Fruit fly (Drosophila melanogaster) whole organism, embryonic: Measurements from ENCODE around the gene CG31064.

ENCODE experiments used
- Adf1 ChIP-seq: fragments of 200-800 bp; sonication (Bioruptor generic); IDR thresholded peaks from 2 replicates; pipeline ENCODE4 v1.3.6; 2022; ENCODE audit warnings: missing biosample characterization, missing genetic modification characterization
- CG10274 ChIP-seq: fragments of 200-800 bp; sonication (Bioruptor generic); optimal IDR thresholded peaks from 3 replicates; lab custom pipeline; 2017; ENCODE audit warnings: missing biosample characterization, mild to moderate bottlenecking, missing genetic modification characterization
- CG12155 ChIP-seq: fragments of 200-800 bp; sonication (Bioruptor generic); optimal IDR thresholded peaks from 3 replicates; lab custom pipeline; 2016; ENCODE audit warnings: missing biosample characterization, missing genetic modification characterization
- CG12659 ChIP-seq: fragments of 200-800 bp; sonication (Bioruptor generic); optimal IDR thresholded peaks from 3 replicates; lab custom pipeline; 2017; ENCODE audit warnings: mild to moderate bottlenecking, missing biosample characterization, missing genetic modification reagents, missing genetic modification characterization
- CG13287 ChIP-seq: fragments of 200-800 bp; sonication (Bioruptor generic); IDR thresholded peaks from 2 replicates; pipeline ENCODE4 v1.3.6; 2022; ENCODE audit warnings: missing biosample characterization, missing genetic modification characterization; ENCODE audit not compliant: partially characterized antibody
- CG2199 ChIP-seq: fragments of 200-800 bp; sonication (Bioruptor generic); IDR thresholded peaks from 3 replicates; pipeline ENCODE4 v1.3.6; 2022; ENCODE audit warnings: missing biosample characterization, missing genetic modification characterization
- CG2678 ChIP-seq: fragments of 200-800 bp; sonication (Bioruptor generic); optimal IDR thresholded peaks from 3 replicates; lab custom pipeline; 2019; ENCODE audit warnings: missing biosample characterization, mild to moderate bottlenecking, missing genetic modification characterization, moderate library complexity
- CG30403 ChIP-seq: fragments of 200-800 bp; sonication (Bioruptor generic); optimal IDR thresholded peaks from 3 replicates; lab custom pipeline; 2016; ENCODE audit warnings: missing biosample characterization, missing genetic modification characterization
- CG3065 ChIP-seq: fragments of 200-800 bp; sonication (Bioruptor generic); optimal IDR thresholded peaks from 2 replicates; lab custom pipeline; 2016; ENCODE audit warnings: missing biosample characterization, missing genetic modification characterization
- CG4328 ChIP-seq: fragments of 200-800 bp; sonication (Bioruptor generic); optimal IDR thresholded peaks from 3 replicates; lab custom pipeline; 2017; ENCODE audit warnings: missing biosample characterization, missing genetic modification reagents, missing genetic modification characterization
- CG4424 ChIP-seq: fragments of 200-800 bp; sonication (Bioruptor generic); optimal IDR thresholded peaks from 3 replicates; lab custom pipeline; 2016; ENCODE audit warnings: missing biosample characterization, missing genetic modification characterization
- CG4820 ChIP-seq: fragments of 200-800 bp; sonication (Bioruptor generic); optimal IDR thresholded peaks from 3 replicates; lab custom pipeline; 2016; ENCODE audit warnings: missing biosample characterization, missing genetic modification characterization
- CG5953 ChIP-seq: fragments of 200-800 bp; sonication (Bioruptor generic); IDR thresholded peaks from 2 replicates; pipeline ENCODE4 v1.3.6; 2022; ENCODE audit warnings: missing biosample characterization, missing genetic modification characterization
- CG6175 ChIP-seq: fragments of 200-800 bp; sonication (Bioruptor generic); IDR thresholded peaks from 3 replicates; pipeline ENCODE4 v1.3.6; 2022; ENCODE audit warnings: missing biosample characterization, missing genetic modification characterization
- CG7271 ChIP-seq: fragments of 200-800 bp; sonication (Bioruptor generic); optimal IDR thresholded peaks from 2 replicates; lab custom pipeline; 2018; ENCODE audit warnings: missing biosample characterization, mild to moderate bottlenecking, missing genetic modification characterization, moderate library complexity
- CG7357 ChIP-seq: fragments of 200-800 bp; sonication (Bioruptor generic); IDR thresholded peaks from 3 replicates; pipeline ENCODE4 v1.3.6; 2022; ENCODE audit warnings: missing biosample characterization, missing genetic modification characterization
- CG7963 ChIP-seq: fragments of 200-800 bp; sonication (Bioruptor generic); IDR thresholded peaks from 3 replicates; pipeline ENCODE4 v1.3.6; 2022; ENCODE audit warnings: missing biosample characterization, missing genetic modification characterization; ENCODE audit not compliant: partially characterized antibody
- CG8290 ChIP-seq, 3 experiments: fragments of 200-800 bp; sonication (Bioruptor generic); optimal IDR thresholded peaks; 2 replicates each; lab custom pipeline; 2016 to 2019; ENCODE audit warnings: missing biosample characterization in 3 of 3, missing genetic modification characterization in 3 of 3, mild to moderate bottlenecking in 2 of 3, moderate library complexity in 1 of 3
- CG8944 ChIP-seq: fragments of 200-800 bp; sonication (Bioruptor generic); optimal IDR thresholded peaks from 3 replicates; lab custom pipeline; 2016; ENCODE audit warnings: missing biosample characterization, missing genetic modification characterization
- CG9932 ChIP-seq: fragments of 200-800 bp; sonication (Bioruptor generic); IDR thresholded peaks from 2 replicates; pipeline ENCODE4 v1.3.6; 2022; ENCODE audit warnings: missing biosample characterization, missing genetic modification characterization
- D ChIP-seq, 2 experiments: fragments of 200-800 bp in 1 of 2; fragments of >200 bp in 1 of 2; sonication (Bioruptor generic) in 1 of 2; optimal IDR thresholded peaks; 2 replicates in 1 of 2; 3 replicates in 1 of 2; lab custom pipeline; 2017; ENCODE audit warnings: mild to moderate bottlenecking in 1 of 2, missing biosample characterization in 1 of 2, missing genetic modification characterization in 1 of 2, missing genetic modification reagents in 1 of 2
- D19B ChIP-seq: fragments of 200-800 bp; sonication (Bioruptor generic); optimal IDR thresholded peaks from 2 replicates; lab custom pipeline; 2017; ENCODE audit warnings: missing biosample characterization, mild to moderate bottlenecking, missing genetic modification characterization
- Hmr ChIP-seq: fragments of 200-800 bp; sonication (Bioruptor generic); optimal IDR thresholded peaks from 3 replicates; lab custom pipeline; 2017; ENCODE audit warnings: mild to moderate bottlenecking, missing biosample characterization, missing genetic modification reagents, missing genetic modification characterization
- Hr39 ChIP-seq: fragments of >200 bp; optimal IDR thresholded peaks from 2 replicates; lab custom pipeline; 2017
- Myb ChIP-seq: fragments of 200-800 bp; sonication (Bioruptor generic); optimal IDR thresholded peaks from 2 replicates; lab custom pipeline; 2016; ENCODE audit warnings: missing biosample characterization, missing genetic modification characterization
- Nf-YB ChIP-seq: fragments of 200-800 bp; sonication (Bioruptor generic); optimal IDR thresholded peaks from 3 replicates; lab custom pipeline; 2019; ENCODE audit warnings: missing biosample characterization, mild to moderate bottlenecking, missing genetic modification characterization, moderate library complexity
- PHDP ChIP-seq: fragments of 200-800 bp; sonication (Bioruptor generic); optimal IDR thresholded peaks from 3 replicates; lab custom pipeline; 2018; ENCODE audit warnings: missing biosample characterization, mild to moderate bottlenecking, missing genetic modification characterization, moderate library complexity
- Poxn ChIP-seq: fragments of 200-800 bp; sonication (Bioruptor generic); IDR thresholded peaks from 2 replicates; pipeline ENCODE4 v1.3.6; 2022; ENCODE audit warnings: missing biosample characterization, missing genetic modification characterization
- Vsx1 ChIP-seq: fragments of 200-800 bp; sonication (Bioruptor generic); optimal IDR thresholded peaks from 2 replicates; lab custom pipeline; 2017; ENCODE audit warnings: missing biosample characterization, mild to moderate bottlenecking, missing genetic modification characterization, missing genetic modification reagents
- bowl ChIP-seq: fragments of 200-800 bp; sonication (Bioruptor generic); IDR thresholded peaks from 2 replicates; pipeline ENCODE4 v1.3.6; 2022; ENCODE audit warnings: missing biosample characterization, missing genetic modification characterization
- btn ChIP-seq: fragments of 200-800 bp; sonication (Bioruptor generic); optimal IDR thresholded peaks from 2 replicates; lab custom pipeline; 2016; ENCODE audit warnings: missing biosample characterization, missing genetic modification characterization
- ci ChIP-seq: fragments of 200-800 bp; sonication (Bioruptor generic); IDR thresholded peaks from 3 replicates; pipeline ENCODE4 v1.3.6; 2022; ENCODE audit warnings: missing biosample characterization, missing genetic modification characterization
- croc ChIP-seq: fragments of 200-800 bp; sonication (Bioruptor generic); conservative IDR thresholded peaks from 3 replicates; pipeline ENCODE4 v1.3.6; 2022; ENCODE audit warnings: missing biosample characterization, missing genetic modification characterization
- crol ChIP-seq: fragments of 200-800 bp; sonication (Bioruptor generic); IDR thresholded peaks from 2 replicates; pipeline ENCODE4 v1.3.6; 2022; ENCODE audit warnings: missing biosample characterization, missing genetic modification characterization
- ems ChIP-seq: fragments of 200-800 bp; sonication (Bioruptor generic); optimal IDR thresholded peaks from 3 replicates; lab custom pipeline; 2016; ENCODE audit warnings: missing biosample characterization, missing genetic modification characterization
- gfzf ChIP-seq: fragments of 200-800 bp; sonication (Bioruptor generic); optimal IDR thresholded peaks from 2 replicates; lab custom pipeline; 2016; ENCODE audit warnings: missing biosample characterization, mild to moderate bottlenecking, missing genetic modification characterization, moderate library complexity
- hkb ChIP-seq, 2 experiments: fragments of 200-800 bp in 1 of 2; fragments of >200 bp in 1 of 2; sonication (Bioruptor generic) in 1 of 2; IDR thresholded peaks in 1 of 2; optimal IDR thresholded peaks in 1 of 2; 2 replicates each; pipeline versions ENCODE4 v1.3.6 to Lab custom; 2017 to 2022; ENCODE audit warnings: missing biosample characterization in 1 of 2, missing genetic modification characterization in 1 of 2
- lab ChIP-seq: fragments of 200-800 bp; sonication (Bioruptor generic); optimal IDR thresholded peaks from 3 replicates; lab custom pipeline; 2017; ENCODE audit warnings: missing biosample characterization, missing genetic modification characterization, mild to moderate bottlenecking, moderate library complexity, missing genetic modification reagents
- nerfin-1 ChIP-seq: fragments of 200-800 bp; sonication (Bioruptor generic); optimal IDR thresholded peaks from 3 replicates; lab custom pipeline; 2019; ENCODE audit warnings: missing biosample characterization, mild to moderate bottlenecking, missing genetic modification characterization, moderate library complexity
- oc ChIP-seq: fragments of 200-800 bp; sonication (Bioruptor generic); optimal IDR thresholded peaks from 2 replicates; lab custom pipeline; 2018; ENCODE audit warnings: missing biosample characterization, mild to moderate bottlenecking, missing genetic modification characterization, moderate library complexity
- org-1 ChIP-seq: fragments of 200-800 bp; sonication (Bioruptor generic); optimal IDR thresholded peaks from 2 replicates; lab custom pipeline; 2017; ENCODE audit warnings: missing biosample characterization, missing genetic modification characterization
- pb ChIP-seq: fragments of 200-800 bp; sonication (Bioruptor generic); optimal IDR thresholded peaks from 3 replicates; lab custom pipeline; 2016; ENCODE audit warnings: missing biosample characterization, missing genetic modification characterization
- sc ChIP-seq, 3 experiments: fragments of >200 bp in 2 of 3; fragments of 200-800 bp in 1 of 3; sonication (Bioruptor generic) in 1 of 3; optimal IDR thresholded peaks; 2 replicates in 2 of 3; 3 replicates in 1 of 3; lab custom pipeline; 2017; ENCODE audit warnings: mild to moderate bottlenecking in 1 of 3, missing biosample characterization in 1 of 3, missing genetic modification characterization in 1 of 3, missing genetic modification reagents in 1 of 3
- sob ChIP-seq: fragments of 200-800 bp; sonication (Bioruptor generic); IDR thresholded peaks from 2 replicates; pipeline ENCODE4 v1.3.6; 2022; ENCODE audit warnings: missing biosample characterization, missing genetic modification characterization
- tap ChIP-seq: fragments of 200-800 bp; optimal IDR thresholded peaks from 3 replicates; lab custom pipeline; 2019; ENCODE audit warnings: missing biosample characterization, mild to moderate bottlenecking, missing genetic modification characterization, moderate library complexity
- tna ChIP-seq: fragments of 200-800 bp; sonication (Bioruptor generic); IDR thresholded peaks from 2 replicates; pipeline ENCODE4 v1.3.6; 2022; ENCODE audit warnings: missing biosample characterization, missing genetic modification characterization; ENCODE audit not compliant: partially characterized antibody
- unpg ChIP-seq: fragments of 200-800 bp; sonication (Bioruptor generic); optimal IDR thresholded peaks from 3 replicates; lab custom pipeline; 2018; ENCODE audit warnings: missing biosample characterization, mild to moderate bottlenecking, missing genetic modification characterization, moderate library complexity
- z ChIP-seq: fragments of 200-800 bp; sonication (Bioruptor generic); IDR thresholded peaks from 3 replicates; pipeline ENCODE4 v1.3.6; 2022; ENCODE audit warnings: missing biosample characterization, missing genetic modification characterization

Gene CG31064

dm6 chr3R:27246264-27246663, 7.4 kb upstream of the CG31064 start (continued):
- TF ChIP-seq D (optimal IDR thresholded peaks at IDR 0.05; lab: Kevin White, UChicago) (no peak), D (GFP tag; optimal IDR thresholded peaks at IDR 0.05; lab: Kevin White, UChicago) (peak; percentile 72), Poxn (GFP tag; lab: Robert Waterston, UW) (no peak), tap (tag; lab: Kevin White, UChicago) (peak; percentile 91), pb (no peak), CG8290 (GFP tag; optimal IDR thresholded peaks at IDR 0.05; lab: Kevin White, UChicago) (peak; percentile 24), CG8290 (tag; optimal IDR thresholded peaks at IDR 0.05; lab: Kevin White, UChicago) (peak in 1 of 2 experiments; percentile 38), tna (GFP tag; lab: Robert Waterston, UW) (no peak), Myb (GFP tag; lab: Kevin White, UChicago) (no peak), unpg (GFP tag; lab: Kevin White, UChicago) (peak; percentile 88), gfzf (GFP tag; lab: Kevin White, UChicago) (no peak), Hmr (GFP tag; lab: Kevin White, UChicago) (peak; percentile 71), sob (peak; percentile 36; the same call in 1 of the 2 replicates), CG12659 (GFP tag; lab: Kevin White, UChicago) (peak; percentile 87), croc (GFP tag; lab: Robert Waterston, UW) (peak; percentile 51; the same call in 2 of the 3 replicates), CG7357 (peak; percentile 49; the same call in 2 of the 3 replicates), sc (optimal IDR thresholded peaks at IDR 0.05; lab: Kevin White, UChicago) (no peak), sc (GFP tag; optimal IDR thresholded peaks at IDR 0.05; lab: Kevin White, UChicago) (peak; percentile 39), Adf1 (GFP tag; lab: Robert Waterston, UW) (no peak), z (no peak), CG12155 (GFP tag; lab: Kevin White, UChicago) (peak; percentile 46), CG5953 (GFP tag; lab: Robert Waterston, UW) (no peak), org-1 (GFP tag; lab: Kevin White, UChicago) (peak; percentile 53), CG4820 (GFP tag; lab: Kevin White, UChicago) (peak; percentile 50), CG8944 (GFP tag; lab: Kevin White, UChicago) (no peak), CG2199 (GFP tag; lab: Robert Waterston, UW) (no peak), oc (tag; lab: Kevin White, UChicago) (peak; percentile 68), PHDP (tag; lab: Kevin White, UChicago) (peak; percentile 92), btn (no peak), Nf-YB (GFP tag; lab: Kevin White, UChicago) (peak; percentile 71), bowl (GFP tag; lab: Robert Waterston, UW) (0 out of 2 replicates have a peak, but pooled peaks have one; percentile 6), D19B (GFP tag; lab: Kevin White, UChicago) (peak; percentile 10), crol (GFP tag; lab: Robert Waterston, UW) (no peak), lab (GFP tag; lab: Kevin White, UChicago) (peak; percentile 79), ems (GFP tag; lab: Kevin White, UChicago) (no peak), Vsx1 (GFP tag; lab: Kevin White, UChicago) (peak; percentile 29), Hr39 (lab: Kevin White, UChicago) (no peak), CG4328 (GFP tag; lab: Kevin White, UChicago) (peak; percentile 72), CG10274 (GFP tag; lab: Kevin White, UChicago) (no peak), CG7271 (peak; percentile 24), CG4424 (GFP tag; lab: Kevin White, UChicago) (peak; percentile 42), CG30403 (GFP tag; lab: Kevin White, UChicago) (peak; percentile 77), CG9932 (GFP tag; lab: Robert Waterston, UW) (peak; percentile 36; the same call in 1 of the 2 replicates), CG2678 (tag; lab: Kevin White, UChicago) (peak; percentile 90), hkb (optimal IDR thresholded peaks at IDR 0.05; lab: Kevin White, UChicago) (no peak), hkb (GFP tag; IDR thresholded peaks at IDR 0.05; lab: Robert Waterston, UW) (0 out of 2 replicates have a peak, but pooled peaks have one; percentile 61), CG3065 (GFP tag; lab: Kevin White, UChicago) (peak; percentile 12), CG7963 (no peak), CG13287 (GFP tag; lab: Robert Waterston, UW) (no peak), ci (GFP tag; lab: Robert Waterston, UW) (peak; percentile 59; the same call in 2 of the 3 replicates), CG6175 (GFP tag; lab: Robert Waterston, UW) (no peak), nerfin-1 (tag; lab: Kevin White, UChicago) (peak; percentile 87)
